Fruit fly (Drosophila melanogaster): ENCODE data around the gene Gr93c.

Gr93c gene

DNA sequence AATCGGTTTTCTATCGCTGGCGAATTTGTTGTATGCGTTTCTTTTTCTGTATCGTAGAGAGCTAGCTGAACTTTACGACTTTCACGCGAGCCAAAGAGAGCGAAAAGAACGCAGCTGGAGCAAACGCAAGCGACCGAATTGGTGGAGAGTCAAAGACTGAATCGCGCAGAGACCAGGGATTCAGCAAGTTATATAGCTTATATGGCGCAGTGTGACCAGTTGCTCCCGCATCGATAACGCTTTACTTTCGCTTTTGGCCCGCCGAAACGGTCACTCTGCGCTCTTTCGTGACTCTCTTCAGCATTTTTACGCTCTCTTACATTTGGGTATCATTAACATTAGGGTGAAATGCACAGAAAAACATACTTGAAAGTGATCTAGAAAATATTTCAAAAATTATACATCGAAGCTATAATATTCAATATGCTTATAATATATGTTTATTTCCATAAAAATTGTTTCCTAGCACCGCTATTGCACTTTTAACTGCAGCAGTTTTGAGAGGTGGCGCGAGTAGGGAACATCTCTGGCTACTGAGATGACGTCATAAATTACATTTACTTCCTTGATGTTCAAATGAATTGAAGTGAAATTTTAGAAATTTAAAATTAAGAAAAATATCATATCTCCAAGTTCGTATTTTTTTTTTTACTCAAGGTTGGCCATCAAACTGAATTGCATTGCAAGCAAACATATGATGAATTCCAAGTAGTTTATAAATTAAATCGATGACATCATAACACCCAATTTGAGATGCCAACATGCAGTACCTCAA lies 11.2 kb upstream of the Gr93c start, which contains the start of gene glec (continued):
- TF ChIP-seq CG2712 (tag; optimal IDR thresholded peaks at IDR 0.05) (no peak), Elba2 (GFP tag; optimal IDR thresholded peaks at IDR 0.05) (no peak)

DNA sequence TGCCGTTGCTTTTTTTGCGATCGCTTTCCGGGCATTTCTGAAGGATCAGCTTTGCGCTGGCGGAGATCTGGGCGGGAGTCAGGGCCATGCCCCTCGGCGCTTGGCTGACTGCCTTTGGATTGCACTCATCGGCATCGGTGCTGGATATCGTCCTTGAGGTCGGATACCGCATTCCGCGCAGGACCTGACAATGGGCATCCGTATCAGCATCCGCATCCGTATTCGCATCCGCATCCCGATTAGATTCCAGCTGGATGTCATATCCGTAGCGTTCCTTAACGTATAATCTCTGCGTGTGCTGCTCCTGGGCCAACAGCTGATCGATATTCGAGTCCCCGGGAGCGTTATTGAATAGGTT lies 10.4 kb upstream of the Gr93c start:
- TF ChIP-seq CG33213 (GFP tag; optimal IDR thresholded peaks at IDR 0.05) = peak; percentile 13
- no peak for TF ChIP-seq sisA (GFP tag; IDR thresholded peaks at IDR 0.05)
- no peak for TF ChIP-seq hkb (optimal IDR thresholded peaks at IDR 0.05)
- no peak for TF ChIP-seq hkb (GFP tag; IDR thresholded peaks at IDR 0.05)
- 0 out of 2 replicates have a peak, but pooled peaks have one; percentile 4 for TF ChIP-seq CG3847 (GFP tag; IDR thresholded peaks at IDR 0.05)
- TF ChIP-seq CG7357 (GFP tag; IDR thresholded peaks at IDR 0.05) = no peak
- no peak for TF ChIP-seq croc (GFP tag; conservative IDR thresholded peaks at IDR 0.05)
- no peak for TF ChIP-seq CG6175 (GFP tag; IDR thresholded peaks at IDR 0.05)
- no peak for TF ChIP-seq slp2 (GFP tag; optimal IDR thresholded peaks at IDR 0.05)
- TF ChIP-seq Nf-YA (GFP tag; IDR thresholded peaks at IDR 0.05) = 0 out of 2 replicates have a peak, but pooled peaks have one; percentile 33
- peak; percentile 20; the same call in 1 of the 2 replicates for TF ChIP-seq sim (GFP tag; IDR thresholded peaks at IDR 0.05)
- 0 out of 3 replicates have a peak, but pooled peaks have one; percentile 15 for TF ChIP-seq Dbx (GFP tag; IDR thresholded peaks at IDR 0.05)
- TF ChIP-seq Opbp (GFP tag; IDR thresholded peaks at IDR 0.05; ENCODE audit: partially characterized antibody) = peak; percentile 33; the same call in 1 of the 3 replicates
- peak; percentile 13 for TF ChIP-seq ac (GFP tag; optimal IDR thresholded peaks at IDR 0.05)
- TF ChIP-seq prd (optimal IDR thresholded peaks at IDR 0.05) = no peak
- 0 out of 3 replicates have a peak, but pooled peaks have one; percentile 6 for TF ChIP-seq prd (GFP tag; IDR thresholded peaks at IDR 0.05)
- no peak for TF ChIP-seq CG31224 (GFP tag; IDR thresholded peaks at IDR 0.05)
- TF ChIP-seq Awh (GFP tag; IDR thresholded peaks at IDR 0.05) = peak; percentile 63; the same call in 1 of the 2 replicates
- peak; percentile 65 for TF ChIP-seq Med (GFP tag)
- peak; percentile 35; the same call in 1 of the 2 replicates for TF ChIP-seq sob (GFP tag; IDR thresholded peaks at IDR 0.05)
- no peak for TF ChIP-seq Sox102F (GFP tag; optimal IDR thresholded peaks at IDR 0.05)
- no peak for TF ChIP-seq CG17912 (GFP tag; optimal IDR thresholded peaks at IDR 0.05)
- TF ChIP-seq tap (tag; optimal IDR thresholded peaks at IDR 0.05) = no peak
- TF ChIP-seq CG3281 (GFP tag; optimal IDR thresholded peaks at IDR 0.05) = no peak
- TF ChIP-seq pnt (GFP tag; optimal IDR thresholded peaks at IDR 0.05) = no peak
- peak; percentile 12 for TF ChIP-seq Bdp1 (GFP tag; optimal IDR thresholded peaks at IDR 0.05)
- TF ChIP-seq wor (GFP tag; IDR thresholded peaks at IDR 0.05) = no peak
- peak; percentile 32; the same call in 1 of the 2 replicates for TF ChIP-seq ara (GFP tag; IDR thresholded peaks at IDR 0.05)
- no peak for TF ChIP-seq twi (tag; optimal IDR thresholded peaks at IDR 0.05)
- no peak for TF ChIP-seq CG12769 (tag; optimal IDR thresholded peaks at IDR 0.05)
- TF ChIP-seq CG10321 (GFP tag; IDR thresholded peaks at IDR 0.05) = 0 out of 2 replicates have a peak, but pooled peaks have one; percentile 24
- peak; percentile 62; the same call in 1 of the 3 replicates for TF ChIP-seq ci (GFP tag; IDR thresholded peaks at IDR 0.05)
- TF ChIP-seq HLH3B (GFP tag; IDR thresholded peaks at IDR 0.05) = 0 out of 2 replicates have a peak, but pooled peaks have one; percentile 9
- 0 out of 3 replicates have a peak, but pooled peaks have one; percentile 34 for TF ChIP-seq CG11093 (GFP tag; IDR thresholded peaks at IDR 0.05)
- peak; percentile 18 for TF ChIP-seq repo (GFP tag; optimal IDR thresholded peaks at IDR 0.05)
- 0 out of 3 replicates have a peak, but pooled peaks have one; percentile 29 for TF ChIP-seq mld (GFP tag; IDR thresholded peaks at IDR 0.05; ENCODE audit: partially characterized antibody)

Data from whole organism, embryonic.